Worm (Caenorhabditis elegans): Measurements from ENCODE around the gene Y37E11AL.9.

Gene Y37E11AL.9

ce11 chrIV:3742426-3742839, 42.0 kb upstream of the Y37E11AL.9 start (continued):
- TF ChIP-seq set-16 (GFP tag; IDR thresholded peaks at IDR 0.05), result peak; percentile 54
- no peak for TF ChIP-seq zip-11 (GFP tag; IDR thresholded peaks at IDR 0.05)
- TF ChIP-seq lin-1 (GFP tag; IDR thresholded peaks at IDR 0.05), result 0 out of 2 replicates have a peak, but pooled peaks have one; percentile 30
- peak; percentile 95 for TF ChIP-seq hlh-30 (tag; optimal IDR thresholded peaks at IDR 0.05; ENCODE audit: insufficient read depth)
- TF ChIP-seq nhr-77 (tag; optimal IDR thresholded peaks at IDR 0.05), result no peak
- peak; percentile 57 for TF ChIP-seq nhr-25 (tag; optimal IDR thresholded peaks at IDR 0.05; ENCODE audit: borderline replicate concordance, insufficient read depth)
- peak; percentile 62 for TF ChIP-seq jun-1 (tag; optimal IDR thresholded peaks at IDR 0.05)
- TF ChIP-seq mxl-3 (GFP tag; optimal IDR thresholded peaks at IDR 0.05), result no peak
- no peak for TF ChIP-seq F37D6.2 (tag; optimal IDR thresholded peaks at IDR 0.05)
- no peak for TF ChIP-seq pha-4 (GFP tag; IDR thresholded peaks at IDR 0.05)
- peak; percentile 60 for TF ChIP-seq pha-4 (tag; optimal IDR thresholded peaks at IDR 0.05)
- no peak for TF ChIP-seq lir-3 (tag; optimal IDR thresholded peaks at IDR 0.05)
- TF ChIP-seq mxl-2 (GFP tag; conservative IDR thresholded peaks at IDR 0.05), result no peak
- TF ChIP-seq nhr-237 (tag; optimal IDR thresholded peaks at IDR 0.05), result no peak
- TF ChIP-seq cey-2 (tag; optimal IDR thresholded peaks at IDR 0.05; ENCODE audit: borderline replicate concordance, insufficient read depth), result no peak
- peak; percentile 44; the same call in 1 of the 2 replicates for TF ChIP-seq dmd-6 (GFP tag; IDR thresholded peaks at IDR 0.05)
- TF ChIP-seq T20F7.1 (GFP tag; optimal IDR thresholded peaks at IDR 0.05), result no peak
- peak; percentile 83 for TF ChIP-seq nhr-11 (tag; optimal IDR thresholded peaks at IDR 0.05)
- peak in 1 of 2 experiments; percentile 61 for TF ChIP-seq hif-1 (tag; optimal IDR thresholded peaks at IDR 0.05)
- 0 out of 2 replicates have a peak, but pooled peaks have one; percentile 8 for TF ChIP-seq egl-43 (GFP tag; IDR thresholded peaks at IDR 0.05)
- TF ChIP-seq nhr-41 (GFP tag; IDR thresholded peaks at IDR 0.05), result no peak
- no peak for TF ChIP-seq dmd-8 (GFP tag; IDR thresholded peaks at IDR 0.05)
- peak; percentile 61 for TF ChIP-seq nhr-48 (tag; optimal IDR thresholded peaks at IDR 0.05)
- TF ChIP-seq fos-1 (tag; optimal IDR thresholded peaks at IDR 0.05), result no peak
- TF ChIP-seq vab-7 (GFP tag; IDR thresholded peaks at IDR 0.05), result no peak
- TF ChIP-seq ceh-20 (GFP tag; IDR thresholded peaks at IDR 0.05), result no peak
- no peak for TF ChIP-seq daf-19 (GFP tag; conservative IDR thresholded peaks at IDR 0.05)
- no peak for TF ChIP-seq F44E2.7 (GFP tag; IDR thresholded peaks at IDR 0.05)
- TF ChIP-seq lin-15B (tag; optimal IDR thresholded peaks at IDR 0.05), result no peak
- TF ChIP-seq pqm-1 (tag; optimal IDR thresholded peaks at IDR 0.05), result no peak
- TF ChIP-seq ceh-82 (tag; optimal IDR thresholded peaks at IDR 0.05), result no peak
- no peak for TF ChIP-seq duxl-1 (tag; optimal IDR thresholded peaks at IDR 0.05; ENCODE audit: poor library complexity)

ce11 chrIV:3741874-3742273, 41.4 kb upstream of the Y37E11AL.9 start:
- no peak for TF ChIP-seq zip-11 (GFP tag; IDR thresholded peaks at IDR 0.05)
- peak in 1 of 2 experiments; percentile 92 for TF ChIP-seq unc-62 (GFP tag; optimal IDR thresholded peaks at IDR 0.05 in 1 of 2)
- no peak for TF ChIP-seq unc-62 (tag; optimal IDR thresholded peaks at IDR 0.05)
- no peak for TF ChIP-seq lin-13 (GFP tag; optimal IDR thresholded peaks at IDR 0.05)

- TF ChIP-seq lin-38 (GFP tag; IDR thresholded peaks at IDR 0.05) (peak; percentile 72), lin-15B (tag; optimal IDR thresholded peaks at IDR 0.05) (no peak), aha-1 (tag) (peak; percentile 93), pha-4 (GFP tag; IDR thresholded peaks at IDR 0.05) (peak; percentile 64; the same call in 1 of the 2 replicates), pha-4 (tag; optimal IDR thresholded peaks at IDR 0.05) (peak; percentile 92), ceh-28 (tag; optimal IDR thresholded peaks at IDR 0.05) (no peak), F44E2.7 (GFP tag; IDR thresholded peaks at IDR 0.05) (no peak), mxl-2 (GFP tag; conservative IDR thresholded peaks at IDR 0.05) (no peak), Y48G9A.11 (GFP tag; IDR thresholded peaks at IDR 0.05) (no peak), dmd-6 (GFP tag; IDR thresholded peaks at IDR 0.05) (peak; percentile 44; the same call in 1 of the 2 replicates), ctbp-1 (GFP tag; IDR thresholded peaks at IDR 0.05) (no peak), daf-16 (GFP tag; optimal IDR thresholded peaks at IDR 0.05) (no peak), daf-16 (tag; optimal IDR thresholded peaks at IDR 0.05) (peak; percentile 67), unc-130 (GFP tag; optimal IDR thresholded peaks at IDR 0.05) (no peak), nhr-77 (tag; optimal IDR thresholded peaks at IDR 0.05) (peak; percentile 29), dpl-1 (GFP tag; optimal IDR thresholded peaks at IDR 0.05) (peak; percentile 29), dve-1 (tag; optimal IDR thresholded peaks at IDR 0.05; ENCODE audit: insufficient read depth) (peak; percentile 20), zag-1 (tag; optimal IDR thresholded peaks at IDR 0.05) (no peak), T26A8.4 (GFP tag; IDR thresholded peaks at IDR 0.05) (peak; percentile 35), mep-1 (tag; optimal IDR thresholded peaks at IDR 0.05) (peak; percentile 53), ceh-20 (GFP tag; IDR thresholded peaks at IDR 0.05) (no peak)
These were observed 40.5 kb upstream of the Y37E11AL.9 start, which contains the start of gene nape-1 for ce11 chrIV:3740830-3741477. nape-1 (minus strand) TSS chrIV:3740880.
